Fruit fly (Drosophila melanogaster) whole organism, embryonic: ENCODE measurements around the gene CG34427.

Source experiments
- Bdp1 ChIP-seq: fragments of 200-800 bp; sonication (Bioruptor generic); optimal IDR thresholded peaks from 3 replicates; lab custom pipeline; 2016; ENCODE audit warnings: missing biosample characterization, missing genetic modification characterization
- CG11456 ChIP-seq: fragments of 200-800 bp; sonication (Bioruptor generic); IDR thresholded peaks from 3 replicates; pipeline ENCODE4 v1.3.6; 2022; ENCODE audit warnings: missing biosample characterization, missing genetic modification characterization
- CG15479 ChIP-seq: fragments of 200-800 bp; sonication (Bioruptor generic); optimal IDR thresholded peaks from 3 replicates; lab custom pipeline; 2019; ENCODE audit warnings: missing biosample characterization, mild to moderate bottlenecking, missing genetic modification characterization, moderate library complexity
- CG17385 ChIP-seq: fragments of 200-800 bp; sonication (Bioruptor generic); optimal IDR thresholded peaks from 3 replicates; lab custom pipeline; 2018; ENCODE audit warnings: missing biosample characterization, mild to moderate bottlenecking, missing genetic modification characterization
- CG17612 ChIP-seq: fragments of 200-800 bp; sonication (Bioruptor generic); IDR thresholded peaks from 2 replicates; pipeline ENCODE4 v1.3.6; 2022; ENCODE audit warnings: missing biosample characterization, missing genetic modification characterization
- CG18764 ChIP-seq: fragments of 200-800 bp; sonication (Bioruptor generic); optimal IDR thresholded peaks from 3 replicates; lab custom pipeline; 2016; ENCODE audit warnings: missing biosample characterization, missing genetic modification characterization
- CG2129 ChIP-seq: fragments of 200-800 bp; sonication (Bioruptor generic); IDR thresholded peaks from 2 replicates; pipeline ENCODE4 v1.3.6; 2022; ENCODE audit warnings: missing biosample characterization, missing genetic modification characterization; ENCODE audit not compliant: partially characterized antibody
- CG2202 ChIP-seq: fragments of 200-800 bp; sonication (Bioruptor generic); optimal IDR thresholded peaks from 2 replicates; lab custom pipeline; 2018; ENCODE audit warnings: missing biosample characterization, mild to moderate bottlenecking, missing genetic modification characterization
- CG34224 ChIP-seq: fragments of 200-800 bp; sonication (Bioruptor generic); IDR thresholded peaks from 3 replicates; pipeline ENCODE4 v1.3.6; 2022; ENCODE audit warnings: missing biosample characterization, missing genetic modification characterization; ENCODE audit not compliant: partially characterized antibody
- CG43689 ChIP-seq: fragments of 200-800 bp; sonication (Bioruptor generic); IDR thresholded peaks from 2 replicates; pipeline ENCODE4 v1.3.6; 2022; ENCODE audit warnings: missing biosample characterization, missing genetic modification characterization
- CG5180 ChIP-seq: fragments of 200-800 bp; sonication (Bioruptor generic); optimal IDR thresholded peaks from 3 replicates; lab custom pipeline; 2017; ENCODE audit warnings: missing biosample characterization, missing genetic modification characterization, mild to moderate bottlenecking, moderate library complexity, missing genetic modification reagents
- CG5953 ChIP-seq: fragments of 200-800 bp; sonication (Bioruptor generic); IDR thresholded peaks from 2 replicates; pipeline ENCODE4 v1.3.6; 2022; ENCODE audit warnings: missing biosample characterization, missing genetic modification characterization
- CG7271 ChIP-seq: fragments of 200-800 bp; sonication (Bioruptor generic); optimal IDR thresholded peaks from 2 replicates; lab custom pipeline; 2018; ENCODE audit warnings: missing biosample characterization, mild to moderate bottlenecking, missing genetic modification characterization, moderate library complexity
- Ets65A ChIP-seq: fragments of 200-800 bp; sonication (Bioruptor generic); peaks from one replicate; lab custom pipeline; 2016; ENCODE audit warnings: missing biosample characterization, missing genetic modification characterization
- H15 ChIP-seq: fragments of 200-800 bp; sonication (Bioruptor generic); IDR thresholded peaks from 3 replicates; pipeline ENCODE4 v1.3.6; 2022; ENCODE audit warnings: missing biosample characterization, missing genetic modification characterization
- HHEX ChIP-seq: fragments of 200-800 bp; sonication (Bioruptor generic); optimal IDR thresholded peaks from 3 replicates; lab custom pipeline; 2017; ENCODE audit warnings: missing biosample characterization, mild to moderate bottlenecking, missing genetic modification characterization, missing genetic modification reagents
- HLH3B ChIP-seq: fragments of 200-800 bp; sonication (Bioruptor generic); IDR thresholded peaks from 2 replicates; pipeline ENCODE4 v1.3.6; 2022; ENCODE audit warnings: missing biosample characterization, missing genetic modification characterization
- HLH4C ChIP-seq: fragments of 200-800 bp; sonication (Bioruptor generic); IDR thresholded peaks from 3 replicates; pipeline ENCODE4 v1.3.6; 2022; ENCODE audit warnings: missing biosample characterization, missing genetic modification characterization; ENCODE audit not compliant: partially characterized antibody
- HmgZ ChIP-seq: fragments of 200-800 bp; sonication (Bioruptor generic); optimal IDR thresholded peaks from 2 replicates; lab custom pipeline; 2018; ENCODE audit warnings: missing biosample characterization, mild to moderate bottlenecking, missing genetic modification characterization
- Jarid2 ChIP-seq: fragments of 200-800 bp; sonication (Bioruptor generic); optimal IDR thresholded peaks from 3 replicates; lab custom pipeline; 2017; ENCODE audit warnings: mild to moderate bottlenecking, missing biosample characterization, missing genetic modification reagents, missing genetic modification characterization
- NK7.1 ChIP-seq: fragments of 200-800 bp; sonication (Bioruptor generic); optimal IDR thresholded peaks from 3 replicates; lab custom pipeline; 2016; ENCODE audit warnings: missing biosample characterization, missing genetic modification characterization
- YL-1 ChIP-seq: fragments of 200-800 bp; sonication (Bioruptor generic); optimal IDR thresholded peaks from 3 replicates; lab custom pipeline; 2017; ENCODE audit warnings: missing biosample characterization, mild to moderate bottlenecking, missing genetic modification characterization
- bcd ChIP-seq: fragments of 200-800 bp; sonication (Bioruptor generic); optimal IDR thresholded peaks from 2 replicates; lab custom pipeline; 2017; ENCODE audit warnings: missing biosample characterization, mild to moderate bottlenecking, missing genetic modification characterization
- br ChIP-seq: fragments of >200 bp; optimal IDR thresholded peaks from 2 replicates; lab custom pipeline; 2017
- chm ChIP-seq: fragments of 200-800 bp; sonication (Bioruptor generic); IDR thresholded peaks from 2 replicates; pipeline ENCODE4 v1.3.6; 2022; ENCODE audit warnings: missing biosample characterization, missing genetic modification characterization
- crol ChIP-seq: fragments of 200-800 bp; sonication (Bioruptor generic); IDR thresholded peaks from 2 replicates; pipeline ENCODE4 v1.3.6; 2022; ENCODE audit warnings: missing biosample characterization, missing genetic modification characterization
- disco-r ChIP-seq: fragments of 200-800 bp; sonication (Bioruptor generic); optimal IDR thresholded peaks from 2 replicates; lab custom pipeline; 2016; ENCODE audit warnings: missing biosample characterization, missing genetic modification characterization
- eve ChIP-seq, 2 experiments: fragments of >200 bp; optimal IDR thresholded peaks; 2 replicates each; lab custom pipeline; 2017; ENCODE audit warnings: missing biosample characterization in 2 of 2, missing genetic modification characterization in 2 of 2
- fd102C ChIP-seq: fragments of 200-800 bp; sonication (Bioruptor generic); optimal IDR thresholded peaks from 2 replicates; lab custom pipeline; 2018; ENCODE audit warnings: missing biosample characterization, mild to moderate bottlenecking, missing genetic modification characterization, moderate library complexity
- gsb ChIP-seq: fragments of 200-800 bp; sonication (Bioruptor generic); IDR thresholded peaks from 2 replicates; pipeline ENCODE4 v1.3.6; 2022; ENCODE audit warnings: missing biosample characterization, missing genetic modification characterization
- her ChIP-seq: fragments of 200-800 bp; sonication (Bioruptor generic); optimal IDR thresholded peaks from 2 replicates; lab custom pipeline; 2016; ENCODE audit warnings: missing biosample characterization, missing genetic modification characterization
- lola ChIP-seq, 3 experiments: fragments of >200 bp in 2 of 3; fragments of 200-800 bp in 1 of 3; sonication (Bioruptor generic) in 1 of 3; optimal IDR thresholded peaks; 2 replicates each; lab custom pipeline; 2017 to 2019; ENCODE audit warnings: missing biosample characterization in 3 of 3, missing genetic modification characterization in 3 of 3, mild to moderate bottlenecking in 1 of 3, moderate library complexity in 1 of 3
- nmo ChIP-seq: fragments of 200-800 bp; sonication (Bioruptor generic); optimal IDR thresholded peaks from 2 replicates; lab custom pipeline; 2018; ENCODE audit warnings: missing biosample characterization, mild to moderate bottlenecking, missing genetic modification characterization, moderate library complexity
- nom ChIP-seq: fragments of 200-800 bp; sonication (Bioruptor generic); optimal IDR thresholded peaks from 2 replicates; lab custom pipeline; 2017; ENCODE audit warnings: missing biosample characterization, missing genetic modification characterization, mild to moderate bottlenecking, moderate library complexity, missing genetic modification reagents
- oc ChIP-seq: fragments of 200-800 bp; sonication (Bioruptor generic); optimal IDR thresholded peaks from 2 replicates; lab custom pipeline; 2018; ENCODE audit warnings: missing biosample characterization, mild to moderate bottlenecking, missing genetic modification characterization, moderate library complexity
- odd ChIP-seq: fragments of 200-800 bp; sonication (Bioruptor generic); optimal IDR thresholded peaks from 2 replicates; lab custom pipeline; 2017; ENCODE audit warnings: missing biosample characterization, mild to moderate bottlenecking, missing genetic modification characterization
- pan ChIP-seq, 4 experiments: fragments of >200 bp in 3 of 4; fragments of 200-800 bp in 1 of 4; sonication (Bioruptor generic) in 1 of 4; optimal IDR thresholded peaks in 3 of 4; IDR thresholded peaks in 1 of 4; 2 replicates each; pipeline versions ENCODE4 v1.3.6 to Lab custom; 2017 to 2022; ENCODE audit warnings: missing biosample characterization in 2 of 4, missing genetic modification characterization in 2 of 4, mixed read lengths in 1 of 4
- pzg ChIP-seq: fragments of 200-800 bp; sonication (Bioruptor generic); optimal IDR thresholded peaks from 3 replicates; lab custom pipeline; 2018; ENCODE audit warnings: missing biosample characterization, mild to moderate bottlenecking, missing genetic modification characterization, moderate library complexity
- sc ChIP-seq, 3 experiments: fragments of >200 bp in 2 of 3; fragments of 200-800 bp in 1 of 3; sonication (Bioruptor generic) in 1 of 3; optimal IDR thresholded peaks; 2 replicates in 2 of 3; 3 replicates in 1 of 3; lab custom pipeline; 2017; ENCODE audit warnings: mild to moderate bottlenecking in 1 of 3, missing biosample characterization in 1 of 3, missing genetic modification characterization in 1 of 3, missing genetic modification reagents in 1 of 3
- ssp ChIP-seq: fragments of 200-800 bp; sonication (Bioruptor generic); IDR thresholded peaks from 2 replicates; pipeline ENCODE4 v1.3.6; 2022; ENCODE audit warnings: missing biosample characterization, missing genetic modification characterization
- tio ChIP-seq: fragments of 200-800 bp; sonication (Bioruptor generic); optimal IDR thresholded peaks from 2 replicates; lab custom pipeline; 2017; ENCODE audit warnings: missing biosample characterization, missing genetic modification characterization, inconsistent platforms
- zf30C ChIP-seq: fragments of 200-800 bp; sonication (Bioruptor generic); optimal IDR thresholded peaks from 3 replicates; lab custom pipeline; 2018; ENCODE audit warnings: missing biosample characterization, mild to moderate bottlenecking, missing genetic modification characterization

CG34427 gene

DNA sequence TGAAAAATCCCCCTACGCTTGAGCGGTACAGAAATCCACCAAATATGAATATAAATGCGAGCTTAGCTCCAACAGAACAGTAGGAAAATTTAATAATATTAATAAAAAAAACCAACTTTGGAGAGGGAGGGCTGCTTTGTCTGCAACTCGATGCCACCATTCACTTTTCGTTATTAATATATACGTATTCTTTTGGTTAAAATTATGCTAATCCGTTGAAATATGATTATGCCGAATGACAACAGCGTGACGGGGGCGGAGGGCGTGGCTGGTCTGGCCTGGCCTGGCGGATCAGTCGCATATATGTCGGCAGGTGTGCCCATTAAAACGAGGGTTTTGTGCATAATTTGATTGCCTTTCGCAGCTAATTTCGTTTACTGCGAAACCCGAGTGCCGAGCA is 30.9 kb downstream of the CG34427 start (continued):
- TF ChIP-seq CG11456 (GFP tag; lab: Robert Waterston, UW) (no peak), oc (tag; lab: Kevin White, UChicago) (peak; percentile 76), CG43689 (GFP tag; lab: Robert Waterston, UW) (no peak)

DNA sequence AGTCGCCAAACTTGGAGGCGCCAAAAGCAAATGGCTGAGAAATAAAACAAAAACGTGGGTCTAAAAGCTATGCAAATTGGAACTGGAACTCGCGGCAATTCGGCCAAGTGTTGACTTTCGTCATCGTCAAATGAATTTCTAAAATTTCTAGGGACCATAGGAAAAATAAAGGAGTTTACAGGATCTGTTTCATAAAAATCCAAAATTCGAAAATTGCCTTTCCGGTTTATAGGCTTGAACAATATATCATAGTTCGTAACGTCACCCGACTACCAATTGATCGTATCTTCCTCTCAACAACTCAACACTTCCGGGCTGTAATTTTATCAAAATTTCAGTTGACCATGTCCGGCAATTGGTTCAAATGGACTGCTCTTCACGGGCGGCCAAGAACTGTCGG is 31.6 kb downstream of the CG34427 start, which contains the start of gene CG32026:
Gene CG32026 (plus strand): TSS at position 301 of the 400 bp plus-strand sequence.
- TF ChIP-seq Ets65A, result peak; percentile 57
- no peak for TF ChIP-seq CG2129 (GFP tag; lab: Robert Waterston, UW)
- TF ChIP-seq HmgZ (tag; lab: Kevin White, UChicago), result no peak

DNA sequence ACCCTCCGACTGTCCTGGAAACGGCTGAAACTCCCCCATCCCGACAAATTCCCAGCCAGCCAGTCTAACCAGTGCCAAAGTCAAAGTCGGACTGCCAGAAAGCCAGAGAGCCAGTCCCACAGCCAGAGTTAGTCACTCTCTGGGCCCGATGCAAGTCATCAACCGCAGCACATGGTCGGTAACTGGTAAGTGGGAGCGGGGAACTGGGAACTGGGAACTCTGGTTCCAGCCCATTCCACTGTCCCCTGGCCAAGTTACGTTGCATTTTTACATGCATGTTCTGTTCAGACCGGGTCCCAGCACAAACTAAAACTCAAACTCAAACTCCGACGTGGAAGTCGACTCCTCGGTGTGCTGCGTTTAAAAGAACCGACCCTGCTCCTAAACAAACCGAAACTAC is 34.6 kb downstream of the CG34427 start:
- TF ChIP-seq CG17612 (GFP tag; lab: Robert Waterston, UW) (no peak), nom (GFP tag; lab: Kevin White, UChicago) (peak; percentile 0), CG43689 (GFP tag; lab: Robert Waterston, UW) (no peak), chm (GFP tag; lab: Robert Waterston, UW) (0 out of 2 replicates have a peak, but pooled peaks have one; percentile 17), disco-r (GFP tag; lab: Kevin White, UChicago) (no peak), HLH3B (GFP tag; lab: Robert Waterston, UW) (no peak), eve (GFP tag; optimal IDR thresholded peaks at IDR 0.05; lab: Kevin White, UChicago) (no peak), Bdp1 (GFP tag; lab: Kevin White, UChicago) (no peak), HHEX (GFP tag; lab: Kevin White, UChicago) (no peak)

DNA sequence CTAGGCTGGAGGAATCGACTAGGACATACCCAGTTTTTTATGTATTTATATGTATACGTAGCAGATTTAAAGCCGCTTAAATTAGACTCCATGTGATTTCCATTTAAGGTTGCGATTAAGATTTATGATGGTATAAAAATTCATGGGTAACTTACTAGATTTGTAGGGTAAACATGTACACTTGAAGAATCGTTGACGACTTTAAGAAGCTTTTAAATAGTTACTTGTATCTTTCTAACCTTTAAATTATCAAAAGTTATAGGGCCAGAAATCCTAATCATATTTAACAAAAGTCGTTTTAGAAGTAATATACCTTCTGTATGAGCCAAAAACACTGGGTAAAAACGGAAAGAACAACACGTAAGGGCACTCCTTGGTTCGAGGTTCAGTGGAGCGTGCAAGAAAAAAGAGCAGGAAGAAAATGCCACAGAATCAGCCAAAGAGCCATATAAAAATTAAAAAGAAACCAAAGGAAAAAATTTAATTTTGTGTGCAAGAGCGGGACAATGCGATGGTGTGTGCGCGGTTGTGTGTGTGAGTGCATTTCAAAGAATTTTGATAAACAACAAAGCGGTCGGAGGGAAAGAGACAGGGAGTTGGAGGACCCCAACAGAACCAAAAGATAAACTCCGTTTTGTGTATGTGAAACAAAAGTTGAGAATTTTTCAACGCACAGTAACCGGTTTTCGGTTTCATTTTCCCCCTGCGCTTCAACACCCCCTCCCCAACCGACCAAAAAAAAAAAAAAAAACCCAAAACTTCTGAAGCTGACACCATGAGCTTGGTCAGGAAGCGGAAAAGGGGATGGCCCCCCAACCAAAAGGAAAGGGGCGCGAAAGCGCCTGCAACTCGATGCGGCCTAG is 35.2 kb downstream of the CG34427 start:
- no peak for TF ChIP-seq fd102C (GFP tag; lab: Kevin White, UChicago)
- TF ChIP-seq H15 (GFP tag; lab: Robert Waterston, UW), result no peak
- no peak for TF ChIP-seq br (lab: Kevin White, UChicago)
- TF ChIP-seq CG7271 (tag; lab: Kevin White, UChicago), result no peak
- TF ChIP-seq bcd, result no peak
- peak; percentile 36 for TF ChIP-seq nmo (GFP tag; lab: Kevin White, UChicago)
- no peak for TF ChIP-seq CG15479 (GFP tag; lab: Kevin White, UChicago)
- no peak for TF ChIP-seq her
- no peak for TF ChIP-seq CG5180 (GFP tag; lab: Kevin White, UChicago)
- no peak for TF ChIP-seq YL-1 (GFP tag; lab: Kevin White, UChicago)
- TF ChIP-seq pan (optimal IDR thresholded peaks at IDR 0.05; lab: Kevin White, UChicago), result peak in 1 of 2 experiments; percentile 56
- no peak for TF ChIP-seq pan (GFP tag; optimal IDR thresholded peaks at IDR 0.05 in 1 of 2, IDR thresholded peaks at IDR 0.05 in 1 of 2)
- no peak for TF ChIP-seq zf30C (GFP tag; lab: Kevin White, UChicago)
- no peak for TF ChIP-seq sc (optimal IDR thresholded peaks at IDR 0.05; lab: Kevin White, UChicago)
- TF ChIP-seq sc (GFP tag; optimal IDR thresholded peaks at IDR 0.05; lab: Kevin White, UChicago), result no peak
- TF ChIP-seq HLH4C (GFP tag; lab: Robert Waterston, UW), result no peak
- no peak for TF ChIP-seq Jarid2
- no peak for TF ChIP-seq pzg
- TF ChIP-seq lola (GFP tag; optimal IDR thresholded peaks at IDR 0.05; lab: Kevin White, UChicago), result peak in 1 of 3 experiments; percentile 63
- TF ChIP-seq gsb (GFP tag; lab: Robert Waterston, UW), result no peak
- no peak for TF ChIP-seq odd (GFP tag; lab: Kevin White, UChicago)
- no peak for TF ChIP-seq CG34224 (GFP tag; lab: Robert Waterston, UW)
- TF ChIP-seq NK7.1 (GFP tag; lab: Kevin White, UChicago), result no peak
- no peak for TF ChIP-seq CG17385
- no peak for TF ChIP-seq CG5953 (GFP tag; lab: Robert Waterston, UW)
- TF ChIP-seq ssp, result no peak
- TF ChIP-seq CG18764 (GFP tag; lab: Kevin White, UChicago), result no peak
- TF ChIP-seq tio (GFP tag; lab: Kevin White, UChicago), result no peak
- peak; percentile 61 for TF ChIP-seq crol (GFP tag; lab: Robert Waterston, UW)
- TF ChIP-seq CG2202 (tag; lab: Kevin White, UChicago), result no peak
